Fruit fly (Drosophila melanogaster) whole organism, embryonic: Measurements from ENCODE around the gene sob.

ENCODE experiments used
- Aef1 ChIP-seq: fragments of 200-800 bp; sonication (Bioruptor generic); IDR thresholded peaks from 3 replicates; pipeline ENCODE4 v1.3.6; 2022; ENCODE audit warnings: missing biosample characterization, missing genetic modification characterization
- CG11085 ChIP-seq: fragments of 200-800 bp; sonication (Bioruptor generic); IDR thresholded peaks from 2 replicates; pipeline ENCODE4 v1.3.6; 2022; ENCODE audit warnings: missing biosample characterization, missing genetic modification characterization
- CG12219 ChIP-seq: fragments of 200-800 bp; sonication (Bioruptor generic); optimal IDR thresholded peaks from 3 replicates; lab custom pipeline; 2018; ENCODE audit warnings: missing biosample characterization, mild to moderate bottlenecking, missing genetic modification characterization
- CG13424 ChIP-seq: fragments of 200-800 bp; sonication (Bioruptor generic); optimal IDR thresholded peaks from 2 replicates; lab custom pipeline; 2019; ENCODE audit warnings: missing biosample characterization, mild to moderate bottlenecking, missing genetic modification characterization, moderate library complexity
- CG14014 ChIP-seq: fragments of 200-800 bp; sonication (Bioruptor generic); IDR thresholded peaks from 2 replicates; pipeline ENCODE4 v1.3.6; 2022; ENCODE audit warnings: missing biosample characterization, missing genetic modification characterization
- CG14441 ChIP-seq: fragments of 200-800 bp; sonication (Bioruptor generic); IDR thresholded peaks from 2 replicates; pipeline ENCODE4 v1.3.6; 2022; ENCODE audit warnings: missing biosample characterization, missing genetic modification characterization
- CG14667 ChIP-seq: fragments of 200-800 bp; sonication (Bioruptor generic); IDR thresholded peaks from 2 replicates; pipeline ENCODE4 v1.3.6; 2022; ENCODE audit warnings: missing biosample characterization, missing genetic modification characterization
- CG15479 ChIP-seq: fragments of 200-800 bp; sonication (Bioruptor generic); optimal IDR thresholded peaks from 3 replicates; lab custom pipeline; 2019; ENCODE audit warnings: missing biosample characterization, mild to moderate bottlenecking, missing genetic modification characterization, moderate library complexity
- CG33557 ChIP-seq: fragments of 200-800 bp; sonication (Bioruptor generic); optimal IDR thresholded peaks from 2 replicates; lab custom pipeline; 2019; ENCODE audit warnings: missing biosample characterization, mild to moderate bottlenecking, missing genetic modification characterization, moderate library complexity
- CG34224 ChIP-seq: fragments of 200-800 bp; sonication (Bioruptor generic); IDR thresholded peaks from 3 replicates; pipeline ENCODE4 v1.3.6; 2022; ENCODE audit warnings: missing biosample characterization, missing genetic modification characterization; ENCODE audit not compliant: partially characterized antibody
- CG3838 ChIP-seq: fragments of 200-800 bp; sonication (Bioruptor generic); optimal IDR thresholded peaks from 3 replicates; lab custom pipeline; 2016; ENCODE audit warnings: missing biosample characterization, missing genetic modification characterization
- CG4328 ChIP-seq: fragments of 200-800 bp; sonication (Bioruptor generic); optimal IDR thresholded peaks from 3 replicates; lab custom pipeline; 2017; ENCODE audit warnings: missing biosample characterization, missing genetic modification reagents, missing genetic modification characterization
- CG4424 ChIP-seq: fragments of 200-800 bp; sonication (Bioruptor generic); optimal IDR thresholded peaks from 3 replicates; lab custom pipeline; 2016; ENCODE audit warnings: missing biosample characterization, missing genetic modification characterization
- CG4617 ChIP-seq: fragments of 200-800 bp; sonication (Bioruptor generic); optimal IDR thresholded peaks from 3 replicates; lab custom pipeline; 2016; ENCODE audit warnings: missing biosample characterization, missing genetic modification characterization, borderline replicate concordance
- CG6765 ChIP-seq: fragments of 200-800 bp; sonication (Bioruptor generic); optimal IDR thresholded peaks from 3 replicates; lab custom pipeline; 2017; ENCODE audit warnings: missing biosample characterization, mild to moderate bottlenecking, missing genetic modification characterization
- CG7928 ChIP-seq: fragments of 200-800 bp; sonication (Bioruptor generic); optimal IDR thresholded peaks from 2 replicates; lab custom pipeline; 2017; ENCODE audit warnings: missing biosample characterization, mild to moderate bottlenecking, missing genetic modification characterization
- CG7987 ChIP-seq: fragments of 200-800 bp; sonication (Bioruptor generic); optimal IDR thresholded peaks from 2 replicates; lab custom pipeline; 2018; ENCODE audit warnings: missing biosample characterization, mild to moderate bottlenecking, missing genetic modification characterization, moderate library complexity
- CrebB ChIP-seq: fragments of 200-800 bp; sonication (Bioruptor generic); optimal IDR thresholded peaks from 3 replicates; lab custom pipeline; 2018; ENCODE audit warnings: missing biosample characterization, mild to moderate bottlenecking, missing genetic modification characterization
- Dek ChIP-seq: fragments of 200-800 bp; sonication (Bioruptor generic); optimal IDR thresholded peaks from 3 replicates; lab custom pipeline; 2019; ENCODE audit warnings: missing biosample characterization, mild to moderate bottlenecking, missing genetic modification characterization, moderate library complexity
- Dfd ChIP-seq, 2 experiments: fragments of >200 bp; optimal IDR thresholded peaks; 2 replicates each; lab custom pipeline; 2017; ENCODE audit warnings: missing biosample characterization in 2 of 2, missing genetic modification characterization in 2 of 2
- E2f2 ChIP-seq: fragments of 200-800 bp; sonication (Bioruptor generic); IDR thresholded peaks from 2 replicates; pipeline ENCODE4 v1.3.6; 2022; ENCODE audit warnings: missing biosample characterization, missing genetic modification characterization
- Ets65A ChIP-seq: fragments of 200-800 bp; sonication (Bioruptor generic); peaks from one replicate; lab custom pipeline; 2016; ENCODE audit warnings: missing biosample characterization, missing genetic modification characterization
- Ets97D ChIP-seq: fragments of 200-800 bp; sonication (Bioruptor generic); optimal IDR thresholded peaks from 3 replicates; lab custom pipeline; 2016; ENCODE audit warnings: missing biosample characterization, missing genetic modification characterization
- HLHmδ ChIP-seq: fragments of 200-800 bp; sonication (Bioruptor generic); optimal IDR thresholded peaks from 2 replicates; lab custom pipeline; 2018; ENCODE audit warnings: missing biosample characterization, mild to moderate bottlenecking, missing genetic modification characterization, moderate library complexity
- Lim3 ChIP-seq: fragments of 200-800 bp; sonication (Bioruptor generic); IDR thresholded peaks from 2 replicates; pipeline ENCODE4 v1.3.6; 2022; ENCODE audit warnings: missing biosample characterization, missing genetic modification characterization
- MTF-1 ChIP-seq: fragments of 200-800 bp; sonication (Bioruptor generic); optimal IDR thresholded peaks from 2 replicates; lab custom pipeline; 2018; ENCODE audit warnings: missing biosample characterization, mild to moderate bottlenecking, missing genetic modification characterization, borderline replicate concordance
- Sry-δ ChIP-seq: fragments of 200-800 bp; sonication (Bioruptor generic); optimal IDR thresholded peaks from 2 replicates; lab custom pipeline; 2016; ENCODE audit warnings: missing biosample characterization, missing genetic modification characterization
- abd-A ChIP-seq: fragments of 200-800 bp; sonication (Bioruptor generic); optimal IDR thresholded peaks from 3 replicates; lab custom pipeline; 2019; ENCODE audit warnings: missing biosample characterization, mild to moderate bottlenecking, missing genetic modification characterization, moderate library complexity
- br ChIP-seq: fragments of >200 bp; optimal IDR thresholded peaks from 2 replicates; lab custom pipeline; 2017
- crol ChIP-seq: fragments of 200-800 bp; sonication (Bioruptor generic); IDR thresholded peaks from 2 replicates; pipeline ENCODE4 v1.3.6; 2022; ENCODE audit warnings: missing biosample characterization, missing genetic modification characterization
- dan ChIP-seq: fragments of 200-800 bp; sonication (Bioruptor generic); IDR thresholded peaks from 2 replicates; pipeline ENCODE4 v1.3.6; 2022; ENCODE audit warnings: missing biosample characterization, missing genetic modification characterization
- dati ChIP-seq: fragments of 200-800 bp; sonication (Bioruptor generic); IDR thresholded peaks from 2 replicates; pipeline ENCODE4 v1.3.6; 2022; ENCODE audit warnings: missing biosample characterization, missing genetic modification characterization
- disco-r ChIP-seq: fragments of 200-800 bp; sonication (Bioruptor generic); optimal IDR thresholded peaks from 2 replicates; lab custom pipeline; 2016; ENCODE audit warnings: missing biosample characterization, missing genetic modification characterization
- dm ChIP-seq: fragments of 200-800 bp; sonication (Bioruptor generic); optimal IDR thresholded peaks from 3 replicates; lab custom pipeline; 2016; ENCODE audit warnings: missing biosample characterization, missing genetic modification characterization
- gce ChIP-seq: fragments of 200-800 bp; sonication (Bioruptor generic); IDR thresholded peaks from 3 replicates; pipeline ENCODE4 v1.3.6; 2022; ENCODE audit warnings: missing biosample characterization, missing genetic modification characterization
- gfzf ChIP-seq: fragments of 200-800 bp; sonication (Bioruptor generic); optimal IDR thresholded peaks from 2 replicates; lab custom pipeline; 2016; ENCODE audit warnings: missing biosample characterization, mild to moderate bottlenecking, missing genetic modification characterization, moderate library complexity
- grn ChIP-seq: fragments of 200-800 bp; sonication (Bioruptor generic); optimal IDR thresholded peaks from 3 replicates; lab custom pipeline; 2017; ENCODE audit warnings: missing biosample characterization, missing genetic modification characterization
- hb ChIP-seq: fragments of 200-800 bp; sonication (Bioruptor generic); IDR thresholded peaks from 3 replicates; pipeline ENCODE4 v1.3.6; 2022; ENCODE audit warnings: missing biosample characterization, missing genetic modification characterization; ENCODE audit not compliant: partially characterized antibody
- lola ChIP-seq, 3 experiments: fragments of >200 bp in 2 of 3; fragments of 200-800 bp in 1 of 3; sonication (Bioruptor generic) in 1 of 3; optimal IDR thresholded peaks; 2 replicates each; lab custom pipeline; 2017 to 2019; ENCODE audit warnings: missing biosample characterization in 3 of 3, missing genetic modification characterization in 3 of 3, mild to moderate bottlenecking in 1 of 3, moderate library complexity in 1 of 3
- nerfin-2 ChIP-seq: fragments of 200-800 bp; sonication (Bioruptor generic); IDR thresholded peaks from 2 replicates; pipeline ENCODE4 v1.3.6; 2022; ENCODE audit warnings: missing biosample characterization, missing genetic modification characterization; ENCODE audit not compliant: partially characterized antibody
- nmo ChIP-seq: fragments of 200-800 bp; sonication (Bioruptor generic); optimal IDR thresholded peaks from 2 replicates; lab custom pipeline; 2018; ENCODE audit warnings: missing biosample characterization, mild to moderate bottlenecking, missing genetic modification characterization, moderate library complexity
- p53 ChIP-seq: fragments of 200-800 bp; sonication (Bioruptor generic); optimal IDR thresholded peaks from 2 replicates; lab custom pipeline; 2016; ENCODE audit warnings: missing biosample characterization, missing genetic modification characterization
- phol ChIP-seq: fragments of 200-800 bp; sonication (Bioruptor generic); optimal IDR thresholded peaks from 3 replicates; lab custom pipeline; 2018; ENCODE audit warnings: missing biosample characterization, mild to moderate bottlenecking, missing genetic modification characterization, moderate library complexity
- pzg ChIP-seq: fragments of 200-800 bp; sonication (Bioruptor generic); optimal IDR thresholded peaks from 3 replicates; lab custom pipeline; 2018; ENCODE audit warnings: missing biosample characterization, mild to moderate bottlenecking, missing genetic modification characterization, moderate library complexity
- run ChIP-seq: fragments of 200-800 bp; sonication (Bioruptor generic); optimal IDR thresholded peaks from 3 replicates; lab custom pipeline; 2018; ENCODE audit warnings: missing biosample characterization, mild to moderate bottlenecking, missing genetic modification characterization
- sqz ChIP-seq: fragments of 200-800 bp; sonication (Bioruptor generic); optimal IDR thresholded peaks from 3 replicates; lab custom pipeline; 2018; ENCODE audit warnings: missing biosample characterization, mild to moderate bottlenecking, missing genetic modification characterization
- tup ChIP-seq: fragments of 200-800 bp; sonication (Bioruptor generic); optimal IDR thresholded peaks from 2 replicates; lab custom pipeline; 2016; ENCODE audit warnings: missing biosample characterization, mild to moderate bottlenecking, missing genetic modification characterization, moderate library complexity
- wek ChIP-seq: fragments of 200-800 bp; sonication (Bioruptor generic); optimal IDR thresholded peaks from 3 replicates; lab custom pipeline; 2018; ENCODE audit warnings: missing biosample characterization, mild to moderate bottlenecking, missing genetic modification characterization, moderate library complexity
- zen ChIP-seq: fragments of 200-800 bp; sonication (Bioruptor generic); optimal IDR thresholded peaks from 3 replicates; lab custom pipeline; 2018; ENCODE audit warnings: missing biosample characterization, mild to moderate bottlenecking, missing genetic modification characterization, moderate library complexity
- zen2 ChIP-seq: fragments of 200-800 bp; sonication (Bioruptor generic); IDR thresholded peaks from 3 replicates; pipeline ENCODE4 v1.3.6; 2022; ENCODE audit warnings: missing biosample characterization, missing genetic modification characterization; ENCODE audit not compliant: partially characterized antibody

sob gene

dm6 chr2L:3532973-3533525 lies 47.5 kb downstream of the sob start (continued):
- TF ChIP-seq Ets65A, result peak; percentile 96
- TF ChIP-seq CG3838, result no peak
- no peak for TF ChIP-seq tup
- no peak for TF ChIP-seq gfzf (GFP tag; lab: Kevin White, UChicago)
- no peak for TF ChIP-seq hb (GFP tag; lab: Robert Waterston, UW)
- no peak for TF ChIP-seq CG7987 (GFP tag; lab: Kevin White, UChicago)
- TF ChIP-seq Dek (tag; lab: Kevin White, UChicago), result no peak
- TF ChIP-seq CG4328 (GFP tag; lab: Kevin White, UChicago), result no peak
- no peak for TF ChIP-seq MTF-1
- no peak for TF ChIP-seq zen2
- TF ChIP-seq disco-r, result no peak
- TF ChIP-seq CG6765 (GFP tag; lab: Kevin White, UChicago), result no peak
- TF ChIP-seq dan (GFP tag; lab: Robert Waterston, UW), result peak; percentile 71
- TF ChIP-seq E2f2 (GFP tag; lab: Robert Waterston, UW), result no peak; the same call in 1 of the 2 replicates
- no peak for TF ChIP-seq Lim3 (GFP tag; lab: Robert Waterston, UW)
- peak; percentile 4 for TF ChIP-seq CG13424 (tag; lab: Kevin White, UChicago)
- peak; percentile 94 for TF ChIP-seq zen
- TF ChIP-seq HLHmδ (GFP tag; lab: Kevin White, UChicago), result no peak
- TF ChIP-seq dm (GFP tag; lab: Kevin White, UChicago), result peak; percentile 11
- TF ChIP-seq p53, result no peak
- TF ChIP-seq Sry-δ, result no peak
- no peak for TF ChIP-seq sqz (GFP tag; lab: Kevin White, UChicago)
- TF ChIP-seq CrebB (tag; lab: Kevin White, UChicago), result no peak
- TF ChIP-seq CG14441 (GFP tag; lab: Robert Waterston, UW), result no peak
- no peak for TF ChIP-seq wek (GFP tag; lab: Kevin White, UChicago)
- peak; percentile 60 for TF ChIP-seq nmo (GFP tag; lab: Kevin White, UChicago)
- peak; percentile 21; the same call in 1 of the 2 replicates for TF ChIP-seq CG14667
- no peak for TF ChIP-seq CG14014 (GFP tag; lab: Robert Waterston, UW)
- peak; percentile 61 for TF ChIP-seq CG4424
- TF ChIP-seq br (lab: Kevin White, UChicago), result no peak
- no peak for TF ChIP-seq CG34224 (GFP tag; lab: Robert Waterston, UW)
- no peak for TF ChIP-seq abd-A (tag; lab: Kevin White, UChicago)
- peak in 1 of 3 experiments; percentile 73 for TF ChIP-seq lola (GFP tag; optimal IDR thresholded peaks at IDR 0.05; lab: Kevin White, UChicago)
- no peak for TF ChIP-seq dati (GFP tag; lab: Robert Waterston, UW)
- no peak for TF ChIP-seq CG33557 (GFP tag; lab: Kevin White, UChicago)
- no peak for TF ChIP-seq CG7928
- no peak for TF ChIP-seq pzg
- TF ChIP-seq run (tag; lab: Kevin White, UChicago), result no peak
- TF ChIP-seq crol (GFP tag; lab: Robert Waterston, UW), result no peak
- TF ChIP-seq gce (GFP tag; lab: Robert Waterston, UW), result 0 out of 3 replicates have a peak, but pooled peaks have one; percentile 32
- TF ChIP-seq CG15479 (GFP tag; lab: Kevin White, UChicago), result peak; percentile 98
- TF ChIP-seq CG11085 (GFP tag; lab: Robert Waterston, UW), result no peak
- TF ChIP-seq phol (tag; lab: Kevin White, UChicago), result peak; percentile 66
- TF ChIP-seq CG4617 (GFP tag; lab: Kevin White, UChicago), result no peak
- TF ChIP-seq Ets97D, result no peak
- TF ChIP-seq CG12219 (GFP tag; lab: Kevin White, UChicago), result no peak
- no peak for TF ChIP-seq Dfd (GFP tag; optimal IDR thresholded peaks at IDR 0.05; lab: Kevin White, UChicago)
- no peak for TF ChIP-seq Aef1 (GFP tag; lab: Robert Waterston, UW)
- TF ChIP-seq grn (GFP tag; lab: Kevin White, UChicago), result peak; percentile 88
- no peak for TF ChIP-seq nerfin-2 (GFP tag; lab: Robert Waterston, UW)
